Worm (Caenorhabditis elegans): ENCODE results near the gene frpr-7.
A peak's percentile ranks its signal among the peaks of the same experiment; 100 is the strongest.
"Not testable (repeated sequence)": the region's sequence is repeated elsewhere in the genome, so short reads cannot be mapped to it uniquely, and the experiment has no call there.

frpr-7 gene

ce11 chrX:17579011-17579410 lies 668 bp downstream of the frpr-7 start, which contains the start of gene F39B3.3:
Gene F39B3.3, minus strand, starts transcription at chrX:17579111.
- not testable (repeated sequence) for TF ChIP-seq W03F9.2, dao-5, him-1 (tag; optimal IDR thresholded peaks at IDR 0.05)

DNA sequence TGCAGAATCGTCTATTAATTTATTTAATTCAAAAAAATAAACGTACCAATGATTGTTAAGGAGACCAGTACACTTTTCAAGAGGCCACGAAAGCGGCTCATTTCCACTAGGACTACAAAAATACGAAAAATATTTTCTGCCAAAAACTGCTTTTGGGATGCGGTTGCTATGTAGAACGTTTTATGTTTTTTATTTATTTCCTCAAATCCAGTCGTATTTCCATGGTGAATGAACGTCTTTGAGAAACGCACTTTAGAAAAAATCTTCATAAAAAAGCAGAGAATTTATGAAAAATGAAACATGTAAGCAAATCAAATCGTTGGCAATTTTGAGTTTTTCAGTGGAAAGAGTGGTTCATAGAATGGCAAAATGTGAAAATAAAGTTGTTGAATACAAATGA lies 12.3 kb downstream of the frpr-7 start, which contains the start of gene F39B3.7:
Gene F39B3.7 (minus strand): TSS at position 101 of the 400 bp plus-strand sequence.
- TF ChIP-seq him-1 (tag; optimal IDR thresholded peaks at IDR 0.05) (no peak), W03F9.2 (tag; optimal IDR thresholded peaks at IDR 0.05) (no peak)

ce11 chrX:17563411-17563810 lies 16.3 kb downstream of the frpr-7 start, which contains the start of gene F31A3.5:
Gene F31A3.5, minus strand, starts transcription at chrX:17563610.
- TF ChIP-seq W03F9.2 (tag; optimal IDR thresholded peaks at IDR 0.05), result no peak
- no peak for TF ChIP-seq him-1 (tag; optimal IDR thresholded peaks at IDR 0.05)
- TF ChIP-seq dao-5 (tag; optimal IDR thresholded peaks at IDR 0.05), result no peak

DNA sequence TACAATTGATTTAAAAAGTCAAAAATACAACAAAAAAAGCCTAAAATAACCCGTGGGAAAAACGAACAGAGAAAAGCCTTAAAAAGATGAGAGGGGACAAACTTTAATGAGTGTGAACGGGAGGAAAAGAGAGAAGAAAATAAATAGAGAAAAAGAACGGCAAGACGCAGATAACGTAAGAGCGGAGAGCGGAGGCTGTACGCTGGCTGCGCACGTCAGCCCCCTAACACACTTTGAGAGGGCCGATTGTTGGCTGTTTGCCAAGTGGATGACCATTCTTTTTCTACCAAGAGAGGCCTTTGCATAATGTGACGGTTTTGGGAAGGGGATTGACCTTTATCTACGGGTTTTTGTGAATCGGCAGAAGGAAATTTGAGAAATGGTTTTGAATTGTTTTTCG lies 17.5 kb downstream of the frpr-7 start:
- TF ChIP-seq W03F9.2 (tag; optimal IDR thresholded peaks at IDR 0.05) (no peak), him-1 (tag; optimal IDR thresholded peaks at IDR 0.05) (no peak), dao-5 (tag; optimal IDR thresholded peaks at IDR 0.05) (no peak)

- TF ChIP-seq dao-5 (tag; optimal IDR thresholded peaks at IDR 0.05) (no peak), him-1 (tag; optimal IDR thresholded peaks at IDR 0.05) (no peak), W03F9.2 (tag; optimal IDR thresholded peaks at IDR 0.05) (no peak)
These were observed 25.9 kb downstream of the frpr-7 start for ce11 chrX:17553772-17554171.

- TF ChIP-seq dao-5, him-1, W03F9.2 (tag; optimal IDR thresholded peaks at IDR 0.05): not testable (repeated sequence)
These were observed 28.9 kb downstream of the frpr-7 start, which contains the start of gene hlh-28 for ce11 chrX:17550755-17551154. Gene hlh-28, plus strand, starts transcription at chrX:17551055.

DNA sequence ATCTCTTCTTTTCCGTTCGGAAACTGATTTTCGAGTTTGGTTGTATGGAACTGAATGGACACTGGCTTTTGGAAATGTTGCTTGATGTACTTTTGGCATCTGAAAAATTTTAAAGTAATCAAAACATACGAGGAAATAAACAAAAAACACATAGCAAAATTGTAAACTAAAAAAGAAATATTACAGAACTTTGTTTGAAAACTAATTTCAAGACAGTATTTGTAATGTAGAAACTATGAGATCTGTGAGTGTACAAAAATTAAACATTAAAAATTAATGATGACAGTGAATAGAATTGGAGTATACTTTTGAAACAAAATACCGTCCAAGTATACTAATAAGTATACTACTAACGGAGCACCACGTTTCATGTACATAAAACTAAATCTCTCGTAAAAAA lies 31.1 kb downstream of the frpr-7 start, which contains the start of gene hlh-29:
Gene hlh-29 (minus strand): TSS at position 101 of the 400 bp plus-strand sequence.
- TF ChIP-seq him-1, W03F9.2, dao-5 (tag; optimal IDR thresholded peaks at IDR 0.05): not testable (repeated sequence)

DNA sequence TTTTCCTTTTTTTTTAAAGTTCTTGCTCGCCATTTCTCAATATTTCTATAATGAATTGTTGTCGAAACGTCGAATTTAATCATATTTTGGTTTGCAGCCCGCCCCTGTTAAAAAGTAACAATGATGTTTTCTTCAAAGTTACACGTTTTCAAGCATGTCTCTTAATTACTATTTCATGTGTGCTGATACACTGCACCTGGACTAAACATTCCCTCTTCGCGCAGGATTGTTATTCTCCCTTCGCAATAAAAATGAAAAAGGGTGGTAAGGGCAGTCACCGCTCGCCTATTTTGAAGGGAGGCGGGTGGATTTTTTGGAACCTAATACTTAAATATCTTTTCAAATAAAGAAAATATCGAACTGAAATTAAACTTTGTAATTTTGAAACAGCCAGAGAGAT lies 34.2 kb downstream of the frpr-7 start:
- TF ChIP-seq dao-5 (tag; optimal IDR thresholded peaks at IDR 0.05) (no peak), him-1 (tag; optimal IDR thresholded peaks at IDR 0.05) (peak; percentile 22)

DNA sequence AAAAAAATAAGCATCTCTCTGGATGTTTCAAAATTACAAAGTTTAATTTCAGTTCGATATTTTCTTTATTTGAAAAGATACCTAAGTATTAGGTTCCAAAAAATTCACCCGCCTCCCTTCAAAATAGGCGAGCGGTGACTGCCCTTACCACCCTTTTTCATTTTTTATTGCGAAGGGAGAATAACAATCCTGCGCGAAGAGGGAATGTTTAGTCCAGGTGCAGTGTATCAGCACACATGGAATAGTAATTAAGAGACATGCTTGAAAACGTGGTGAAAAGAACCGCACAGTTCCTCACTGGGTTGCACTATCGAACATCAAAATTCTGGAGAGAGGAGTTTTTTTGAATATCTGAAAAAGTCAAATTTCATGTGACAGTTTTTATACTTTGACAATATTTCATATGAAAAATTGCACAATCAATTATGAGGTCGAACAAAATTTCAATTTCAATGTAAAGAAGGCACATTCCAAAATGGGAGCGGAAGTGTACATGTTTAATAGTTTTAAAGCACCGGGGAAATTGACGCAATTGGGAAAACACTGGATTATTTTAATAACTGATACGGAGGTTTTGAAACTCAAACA lies 35.2 kb downstream of the frpr-7 start:
- TF ChIP-seq dao-5 (tag; optimal IDR thresholded peaks at IDR 0.05) (no peak), him-1 (tag; optimal IDR thresholded peaks at IDR 0.05) (peak; percentile 91), W03F9.2 (tag; optimal IDR thresholded peaks at IDR 0.05) (peak; percentile 68)

DNA sequence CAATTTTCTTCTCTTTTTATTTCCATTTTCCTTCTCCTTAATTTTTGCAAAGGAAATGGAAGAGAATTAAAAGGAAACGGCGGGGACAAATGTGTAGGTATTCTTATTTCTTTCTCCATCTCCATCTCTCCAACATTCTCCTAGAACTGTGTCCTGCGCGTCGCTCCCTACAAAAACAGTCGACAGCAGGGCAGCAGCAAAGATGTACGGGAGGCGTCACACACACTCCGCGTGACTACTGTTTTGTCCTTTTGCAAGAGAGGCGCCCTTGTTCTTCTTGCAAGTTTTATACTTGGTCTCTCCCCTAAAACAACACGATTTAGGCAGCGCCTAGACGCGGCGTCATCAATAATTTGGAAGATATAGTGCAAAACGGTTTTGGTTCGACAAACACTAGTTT lies 39.7 kb downstream of the frpr-7 start:
- TF ChIP-seq him-1 (tag; optimal IDR thresholded peaks at IDR 0.05) (no peak), dao-5 (tag; optimal IDR thresholded peaks at IDR 0.05) (no peak), W03F9.2 (tag; optimal IDR thresholded peaks at IDR 0.05) (no peak)

ce11 chrX:17537568-17537967 lies 42.1 kb downstream of the frpr-7 start:
- TF ChIP-seq him-1 (tag; optimal IDR thresholded peaks at IDR 0.05) (no peak), dao-5 (tag; optimal IDR thresholded peaks at IDR 0.05) (no peak), W03F9.2 (tag; optimal IDR thresholded peaks at IDR 0.05) (no peak)

- TF ChIP-seq W03F9.2 (tag; optimal IDR thresholded peaks at IDR 0.05) (no peak), dao-5 (tag; optimal IDR thresholded peaks at IDR 0.05) (no peak), him-1 (tag; optimal IDR thresholded peaks at IDR 0.05) (no peak)
These were observed 44.8 kb downstream of the frpr-7 start for ce11 chrX:17534877-17535276.

DNA sequence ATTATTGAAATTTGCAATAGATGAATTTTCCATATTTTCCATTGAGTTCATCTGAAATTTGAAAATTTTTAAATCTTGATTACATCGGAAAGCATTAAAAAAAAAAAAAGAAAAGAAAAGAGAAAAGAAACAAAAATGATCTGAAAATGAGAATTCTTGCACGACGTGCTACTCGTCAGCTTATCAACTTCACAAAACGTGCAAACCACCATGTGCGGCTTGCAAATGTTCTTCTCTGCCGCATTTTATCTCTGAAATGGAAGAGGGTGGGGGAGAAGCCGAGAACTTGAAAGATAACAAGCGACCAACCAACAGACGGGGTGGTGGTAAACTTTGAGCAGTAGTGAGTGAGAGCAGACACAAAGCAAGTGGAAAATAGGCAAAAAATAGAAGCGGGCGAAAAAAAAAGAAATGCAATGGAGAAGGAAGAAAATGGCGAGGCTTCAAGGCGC lies 45.6 kb downstream of the frpr-7 start, which contains the start of gene F31A3.3:
Gene F31A3.3 (minus strand): TSS at position 51 of the 452 bp plus-strand sequence.
- TF ChIP-seq dao-5 (tag; optimal IDR thresholded peaks at IDR 0.05) (no peak), W03F9.2 (tag; optimal IDR thresholded peaks at IDR 0.05) (no peak), him-1 (tag; optimal IDR thresholded peaks at IDR 0.05) (no peak)

DNA sequence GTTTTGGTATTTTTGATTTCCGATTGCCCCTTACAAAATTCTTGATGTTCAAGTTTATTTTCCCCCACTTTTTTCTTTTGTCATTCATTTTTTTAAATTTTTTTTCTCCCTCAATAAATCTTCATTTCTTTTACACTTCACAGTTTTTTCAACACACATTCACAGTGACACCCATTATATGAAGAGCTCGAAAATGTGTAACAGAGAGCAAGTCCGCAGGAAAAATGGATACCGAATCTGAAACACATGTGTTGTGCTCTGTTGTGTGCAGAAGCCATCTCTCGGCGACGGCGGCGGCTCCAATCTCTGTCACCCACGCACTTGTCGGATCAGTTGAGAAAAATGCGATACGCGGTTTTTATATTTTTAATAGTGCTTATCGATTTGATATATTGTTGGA lies 51.6 kb downstream of the frpr-7 start, which contains the start of gene sup-10:
Gene sup-10 (plus strand): TSS at position 277 of the 400 bp plus-strand sequence.
- TF ChIP-seq him-1 (tag; optimal IDR thresholded peaks at IDR 0.05) (no peak), W03F9.2 (tag; optimal IDR thresholded peaks at IDR 0.05) (no peak)

ce11 chrX:17527377-17527776 lies 52.3 kb downstream of the frpr-7 start:
- TF ChIP-seq him-1 (tag; optimal IDR thresholded peaks at IDR 0.05), result no peak
- TF ChIP-seq W03F9.2 (tag; optimal IDR thresholded peaks at IDR 0.05), result no peak
- TF ChIP-seq dao-5 (tag; optimal IDR thresholded peaks at IDR 0.05), result no peak

Data from whole organism, L4/young adult.